Fruit fly (Drosophila melanogaster) whole organism, embryonic: ENCODE measurements around the gene Dmtn.
A peak's percentile ranks its signal among the peaks of the same experiment; 100 is the strongest.

Source experiments
- Aef1 ChIP-seq: fragments of 200-800 bp; sonication (Bioruptor generic); IDR thresholded peaks from 3 replicates; pipeline ENCODE4 v1.3.6; 2022; ENCODE audit warnings: missing biosample characterization, missing genetic modification characterization
- Atf-2 ChIP-seq: fragments of 200-800 bp; sonication (Bioruptor generic); optimal IDR thresholded peaks from 2 replicates; lab custom pipeline; 2016; ENCODE audit warnings: missing biosample characterization, missing genetic modification characterization
- B-H2 ChIP-seq: fragments of 200-800 bp; sonication (Bioruptor generic); optimal IDR thresholded peaks from 2 replicates; lab custom pipeline; 2018; ENCODE audit warnings: missing biosample characterization, mild to moderate bottlenecking, missing genetic modification characterization
- CG10431 ChIP-seq: fragments of 200-800 bp; sonication (Bioruptor generic); optimal IDR thresholded peaks from 3 replicates; lab custom pipeline; 2018; ENCODE audit warnings: missing biosample characterization, mild to moderate bottlenecking, missing genetic modification characterization
- CG10462 ChIP-seq: fragments of 200-800 bp; sonication (Bioruptor generic); optimal IDR thresholded peaks from 2 replicates; lab custom pipeline; 2016; ENCODE audit warnings: missing biosample characterization, missing genetic modification characterization
- CG11696 ChIP-seq: fragments of 200-800 bp; sonication (Bioruptor generic); IDR thresholded peaks from 2 replicates; pipeline ENCODE4 v1.3.6; 2022; ENCODE audit warnings: missing biosample characterization, missing genetic modification characterization
- CG12071 ChIP-seq: fragments of 200-800 bp; sonication (Bioruptor generic); optimal IDR thresholded peaks from 3 replicates; lab custom pipeline; 2018; ENCODE audit warnings: missing biosample characterization, mild to moderate bottlenecking, missing genetic modification characterization
- CG13287 ChIP-seq: fragments of 200-800 bp; sonication (Bioruptor generic); IDR thresholded peaks from 2 replicates; pipeline ENCODE4 v1.3.6; 2022; ENCODE audit warnings: missing biosample characterization, missing genetic modification characterization; ENCODE audit not compliant: partially characterized antibody
- CG17568 ChIP-seq: fragments of 200-800 bp; sonication (Bioruptor generic); optimal IDR thresholded peaks from 2 replicates; lab custom pipeline; 2018; ENCODE audit warnings: missing biosample characterization, mild to moderate bottlenecking, missing genetic modification characterization, moderate library complexity
- CG17802 ChIP-seq: fragments of 200-800 bp; sonication (Bioruptor generic); optimal IDR thresholded peaks from 2 replicates; lab custom pipeline; 2018; ENCODE audit warnings: missing biosample characterization, mild to moderate bottlenecking, missing genetic modification characterization, moderate library complexity
- CG18011 ChIP-seq: fragments of 200-800 bp; sonication (Bioruptor generic); optimal IDR thresholded peaks from 2 replicates; lab custom pipeline; 2017; ENCODE audit warnings: missing biosample characterization, missing genetic modification characterization, mild to moderate bottlenecking, moderate library complexity, missing genotype
- CG18619 ChIP-seq: fragments of 200-800 bp; sonication (Bioruptor generic); optimal IDR thresholded peaks from 3 replicates; lab custom pipeline; 2017; ENCODE audit warnings: missing biosample characterization, mild to moderate bottlenecking, missing genetic modification characterization
- CG2129 ChIP-seq: fragments of 200-800 bp; sonication (Bioruptor generic); IDR thresholded peaks from 2 replicates; pipeline ENCODE4 v1.3.6; 2022; ENCODE audit warnings: missing biosample characterization, missing genetic modification characterization; ENCODE audit not compliant: partially characterized antibody
- CG2202 ChIP-seq: fragments of 200-800 bp; sonication (Bioruptor generic); optimal IDR thresholded peaks from 2 replicates; lab custom pipeline; 2018; ENCODE audit warnings: missing biosample characterization, mild to moderate bottlenecking, missing genetic modification characterization
- CG2712 ChIP-seq: fragments of 200-800 bp; optimal IDR thresholded peaks from 3 replicates; lab custom pipeline; 2019; ENCODE audit warnings: missing biosample characterization, mild to moderate bottlenecking, missing genetic modification characterization, moderate library complexity
- CG2889 ChIP-seq: fragments of 200-800 bp; sonication (Bioruptor generic); IDR thresholded peaks from 3 replicates; pipeline ENCODE4 v1.3.6; 2022; ENCODE audit warnings: missing biosample characterization, missing genetic modification characterization
- CG30431 ChIP-seq: fragments of 200-800 bp; sonication (Bioruptor generic); optimal IDR thresholded peaks from 2 replicates; lab custom pipeline; 2017; ENCODE audit warnings: missing biosample characterization, missing genetic modification characterization
- CG32772 ChIP-seq: fragments of 200-800 bp; sonication (Bioruptor generic); IDR thresholded peaks from 2 replicates; pipeline ENCODE4 v1.3.6; 2022; ENCODE audit warnings: missing biosample characterization, missing genetic modification characterization
- CG33557 ChIP-seq: fragments of 200-800 bp; sonication (Bioruptor generic); optimal IDR thresholded peaks from 2 replicates; lab custom pipeline; 2019; ENCODE audit warnings: missing biosample characterization, mild to moderate bottlenecking, missing genetic modification characterization, moderate library complexity
- CG3995 ChIP-seq: fragments of 200-800 bp; sonication (Bioruptor generic); optimal IDR thresholded peaks from 3 replicates; lab custom pipeline; 2016; ENCODE audit warnings: missing biosample characterization, missing genetic modification characterization
- CG5180 ChIP-seq: fragments of 200-800 bp; sonication (Bioruptor generic); optimal IDR thresholded peaks from 3 replicates; lab custom pipeline; 2017; ENCODE audit warnings: missing biosample characterization, missing genetic modification characterization, mild to moderate bottlenecking, moderate library complexity, missing genetic modification reagents
- CG6272 ChIP-seq: fragments of 200-800 bp; sonication (Bioruptor generic); IDR thresholded peaks from 2 replicates; pipeline ENCODE4 v1.3.6; 2022; ENCODE audit warnings: missing biosample characterization, missing genetic modification characterization
- Dbx ChIP-seq: fragments of 200-800 bp; sonication (Bioruptor generic); IDR thresholded peaks from 3 replicates; pipeline ENCODE4 v1.3.6; 2022; ENCODE audit warnings: missing biosample characterization, missing genetic modification characterization
- Dp ChIP-seq: fragments of 200-800 bp; sonication (Bioruptor generic); optimal IDR thresholded peaks from 2 replicates; lab custom pipeline; 2018; ENCODE audit warnings: missing biosample characterization, mild to moderate bottlenecking, missing genetic modification characterization, moderate library complexity
- Hmr ChIP-seq: fragments of 200-800 bp; sonication (Bioruptor generic); optimal IDR thresholded peaks from 3 replicates; lab custom pipeline; 2017; ENCODE audit warnings: mild to moderate bottlenecking, missing biosample characterization, missing genetic modification reagents, missing genetic modification characterization
- Hr51 ChIP-seq, 2 experiments: fragments of 200-800 bp; sonication (Bioruptor generic); optimal IDR thresholded peaks; 2 replicates in 1 of 2; 3 replicates in 1 of 2; lab custom pipeline; 2016 to 2018; ENCODE audit warnings: missing biosample characterization in 2 of 2, missing genetic modification characterization in 2 of 2, mild to moderate bottlenecking in 1 of 2, moderate library complexity in 1 of 2
- Lpt ChIP-seq: fragments of >200 bp; optimal IDR thresholded peaks from 2 replicates; lab custom pipeline; 2018; ENCODE audit warnings: missing biosample characterization, missing genetic modification characterization
- Xrp1 ChIP-seq: fragments of 200-800 bp; sonication (Bioruptor generic); IDR thresholded peaks from 2 replicates; pipeline ENCODE4 v1.3.6; 2022; ENCODE audit warnings: missing biosample characterization, missing genetic modification characterization
- ab ChIP-seq: fragments of 200-800 bp; sonication (Bioruptor generic); optimal IDR thresholded peaks from 2 replicates; lab custom pipeline; 2016; ENCODE audit warnings: missing biosample characterization, missing genetic modification characterization
- ara ChIP-seq: fragments of 200-800 bp; sonication (Bioruptor generic); IDR thresholded peaks from 2 replicates; pipeline ENCODE4 v1.3.6; 2022; ENCODE audit warnings: missing biosample characterization, missing genetic modification characterization
- bigmax ChIP-seq: fragments of 200-800 bp; sonication (Bioruptor generic); optimal IDR thresholded peaks from 2 replicates; lab custom pipeline; 2018; ENCODE audit warnings: missing biosample characterization, mild to moderate bottlenecking, missing genetic modification characterization
- bsh ChIP-seq, 2 experiments: fragments of 200-800 bp; sonication (Bioruptor generic); optimal IDR thresholded peaks; 2 replicates each; lab custom pipeline; 2017 to 2018; ENCODE audit warnings: mild to moderate bottlenecking in 2 of 2, missing biosample characterization in 2 of 2, missing genetic modification characterization in 2 of 2, moderate library complexity in 1 of 2
- cad ChIP-seq: fragments of >200 bp; optimal IDR thresholded peaks from 2 replicates; lab custom pipeline; 2017; ENCODE audit warnings: missing biosample characterization, missing genetic modification characterization
- cg ChIP-seq: fragments of 200-800 bp; sonication (Bioruptor generic); optimal IDR thresholded peaks from 3 replicates; lab custom pipeline; 2019; ENCODE audit warnings: missing biosample characterization, mild to moderate bottlenecking, missing genetic modification characterization, moderate library complexity
- dati ChIP-seq: fragments of 200-800 bp; sonication (Bioruptor generic); IDR thresholded peaks from 2 replicates; pipeline ENCODE4 v1.3.6; 2022; ENCODE audit warnings: missing biosample characterization, missing genetic modification characterization
- disco-r ChIP-seq: fragments of 200-800 bp; sonication (Bioruptor generic); optimal IDR thresholded peaks from 2 replicates; lab custom pipeline; 2016; ENCODE audit warnings: missing biosample characterization, missing genetic modification characterization
- dmrt11E ChIP-seq: fragments of 200-800 bp; sonication (Bioruptor generic); optimal IDR thresholded peaks from 3 replicates; lab custom pipeline; 2018; ENCODE audit warnings: missing biosample characterization, mild to moderate bottlenecking, missing genetic modification characterization, moderate library complexity
- eve ChIP-seq, 2 experiments: fragments of >200 bp; optimal IDR thresholded peaks; 2 replicates each; lab custom pipeline; 2017; ENCODE audit warnings: missing biosample characterization in 2 of 2, missing genetic modification characterization in 2 of 2
- fd102C ChIP-seq: fragments of 200-800 bp; sonication (Bioruptor generic); optimal IDR thresholded peaks from 2 replicates; lab custom pipeline; 2018; ENCODE audit warnings: missing biosample characterization, mild to moderate bottlenecking, missing genetic modification characterization, moderate library complexity
- fd3F ChIP-seq: fragments of 200-800 bp; sonication (Bioruptor generic); optimal IDR thresholded peaks from 2 replicates; lab custom pipeline; 2018; ENCODE audit warnings: missing biosample characterization, mild to moderate bottlenecking, missing genetic modification characterization, moderate library complexity
- gro ChIP-seq: fragments of 200-800 bp; sonication (Bioruptor generic); optimal IDR thresholded peaks from 2 replicates; lab custom pipeline; 2016; ENCODE audit warnings: missing biosample characterization, missing genetic modification characterization
- sd ChIP-seq: fragments of 200-800 bp; sonication (Bioruptor generic); optimal IDR thresholded peaks from 3 replicates; lab custom pipeline; 2018; ENCODE audit warnings: missing biosample characterization, mild to moderate bottlenecking, missing genetic modification characterization, moderate library complexity
- slp2 ChIP-seq: fragments of 200-800 bp; sonication (Bioruptor generic); optimal IDR thresholded peaks from 2 replicates; lab custom pipeline; 2016; ENCODE audit warnings: missing biosample characterization, missing genetic modification characterization
- sr ChIP-seq: fragments of 200-800 bp; sonication (Bioruptor generic); IDR thresholded peaks from 3 replicates; pipeline ENCODE4 v1.3.6; 2022; ENCODE audit warnings: missing biosample characterization, missing genetic modification characterization
- tgo ChIP-seq: fragments of 200-800 bp; sonication (Bioruptor generic); IDR thresholded peaks from 3 replicates; pipeline ENCODE4 v1.3.6; 2022; ENCODE audit warnings: missing biosample characterization, missing genetic modification characterization
- tna ChIP-seq: fragments of 200-800 bp; sonication (Bioruptor generic); IDR thresholded peaks from 2 replicates; pipeline ENCODE4 v1.3.6; 2022; ENCODE audit warnings: missing biosample characterization, missing genetic modification characterization; ENCODE audit not compliant: partially characterized antibody
- usp ChIP-seq: fragments of >200 bp; optimal IDR thresholded peaks from 2 replicates; lab custom pipeline; 2017; ENCODE audit warnings: missing biosample characterization, missing genetic modification characterization
- vfl ChIP-seq: fragments of 200-800 bp; sonication (Bioruptor generic); optimal IDR thresholded peaks from 2 replicates; lab custom pipeline; 2016; ENCODE audit warnings: missing biosample characterization, missing genetic modification characterization

Dmtn gene

dm6 chr3R:6410412-6411225, 4.9 kb upstream of the Dmtn start (continued):
- TF ChIP-seq Aef1 (GFP tag; lab: Robert Waterston, UW) (peak; percentile 10), fd102C (GFP tag; lab: Kevin White, UChicago) (peak; percentile 6), ab (no peak), dati (GFP tag; lab: Robert Waterston, UW) (no peak), CG10462 (peak; percentile 52), CG18619 (GFP tag; lab: Kevin White, UChicago) (peak; percentile 91), CG2712 (tag; lab: Kevin White, UChicago) (peak; percentile 90), Xrp1 (peak; percentile 67; the same call in 1 of the 2 replicates), CG6272 (GFP tag; lab: Robert Waterston, UW) (peak; percentile 42; the same call in 1 of the 2 replicates), CG5180 (GFP tag; lab: Kevin White, UChicago) (peak; percentile 77), slp2 (GFP tag; lab: Kevin White, UChicago) (peak; percentile 53), CG11696 (GFP tag; lab: Robert Waterston, UW) (peak; percentile 96), B-H2 (GFP tag; lab: Kevin White, UChicago) (peak; percentile 32), Lpt (GFP tag; lab: Kevin White, UChicago) (no peak), CG12071 (peak; percentile 75), vfl (peak; percentile 65), CG13287 (GFP tag; lab: Robert Waterston, UW) (peak; percentile 16; the same call in 1 of the 2 replicates), CG2129 (GFP tag; lab: Robert Waterston, UW) (no peak), cg (GFP tag; lab: Kevin White, UChicago) (peak; percentile 18), CG2202 (tag; lab: Kevin White, UChicago) (peak; percentile 65), Atf-2 (GFP tag; lab: Kevin White, UChicago) (peak; percentile 85), bsh (GFP tag; optimal IDR thresholded peaks at IDR 0.05; lab: Kevin White, UChicago) (peak; percentile 51 to 84), Dp (GFP tag; lab: Kevin White, UChicago) (no peak), Dbx (GFP tag; lab: Robert Waterston, UW) (peak; percentile 64; the same call in 1 of the 3 replicates), cad (GFP tag; lab: Kevin White, UChicago) (no peak), CG30431 (peak; percentile 81), eve (GFP tag; optimal IDR thresholded peaks at IDR 0.05; lab: Kevin White, UChicago) (peak in 1 of 2 experiments; percentile 98), CG17568 (GFP tag; lab: Kevin White, UChicago) (peak; percentile 71), bigmax (no peak), tna (GFP tag; lab: Robert Waterston, UW) (no peak), usp (GFP tag; lab: Kevin White, UChicago) (no peak), CG33557 (peak; percentile 68), fd3F (GFP tag; lab: Kevin White, UChicago) (peak; percentile 83), sr (GFP tag; lab: Robert Waterston, UW) (no peak), dmrt11E (tag; lab: Kevin White, UChicago) (peak; percentile 74), ara (GFP tag; lab: Robert Waterston, UW) (peak; percentile 63; the same call in 1 of the 2 replicates), tgo (peak; percentile 75), CG2889 (GFP tag; lab: Robert Waterston, UW) (0 out of 3 replicates have a peak, but pooled peaks have one; percentile 49), CG18011 (GFP tag; lab: Kevin White, UChicago) (peak; percentile 72), disco-r (GFP tag; lab: Kevin White, UChicago) (peak; percentile 73), CG10431 (GFP tag; lab: Kevin White, UChicago) (peak; percentile 49), CG32772 (peak; percentile 67), Hr51 (GFP tag; optimal IDR thresholded peaks at IDR 0.05; lab: Kevin White, UChicago) (peak; percentile 31 to 93), Hmr (peak; percentile 88), CG17802 (tag; lab: Kevin White, UChicago) (peak; percentile 65), sd (tag; lab: Kevin White, UChicago) (peak; percentile 58), CG3995 (peak; percentile 67), gro (GFP tag; lab: Kevin White, UChicago) (peak; percentile 54)
